Worm (Caenorhabditis elegans) whole organism, L1 larva: ENCODE data around the gene ehs-1.

Source experiments
- C04F5.9 ChIP-seq: sonication (generic microtip); optimal IDR thresholded peaks from 2 replicates; lab custom pipeline; 2016; ENCODE audit warnings: missing genetic modification characterization, missing compliant biosample characterization
- C34B4.2 ChIP-seq: sonication (generic microtip); optimal IDR thresholded peaks from 2 replicates; lab custom pipeline; 2017; ENCODE audit warnings: mild to moderate bottlenecking, missing genetic modification characterization, missing compliant biosample characterization
- Y116A8C.19 ChIP-seq: sonication (generic microtip); optimal IDR thresholded peaks from 2 replicates; lab custom pipeline; 2016; ENCODE audit warnings: missing compliant biosample characterization, missing genetic modification characterization, borderline replicate concordance
- aha-1 ChIP-seq: fragments of 150-350 bp; optimal IDR thresholded peaks from 2 replicates; lab custom pipeline; 2014; ENCODE audit warnings: missing biosample characterization, missing genetic modification characterization
- aly-2 ChIP-seq: fragments of 150-350 bp; optimal IDR thresholded peaks from 2 replicates; lab custom pipeline; 2014; ENCODE audit warnings: missing biosample characterization, missing genetic modification characterization
- ama-1 ChIP-seq: fragments of 150-350 bp; optimal IDR thresholded peaks from 2 replicates; lab custom pipeline; 2014
- ceh-63 ChIP-seq: fragments of 200-800 bp; sonication (Bioruptor generic); optimal IDR thresholded peaks from 2 replicates; lab custom pipeline; 2018; ENCODE audit warnings: mild to moderate bottlenecking, missing genetic modification characterization, missing compliant biosample characterization
- ceh-8 ChIP-seq: fragments of 200-800 bp; sonication (Bioruptor generic); optimal IDR thresholded peaks from 2 replicates; lab custom pipeline; 2018; ENCODE audit warnings: mild to moderate bottlenecking, missing genetic modification characterization, moderate library complexity, missing compliant biosample characterization
- ceh-82 ChIP-seq, 3 experiments: fragments of 150-350 bp in 1 of 3; sonication (generic microtip) in 2 of 3; optimal IDR thresholded peaks; 2 replicates each; lab custom pipeline; 2014 to 2017; ENCODE audit warnings: missing biosample characterization in 3 of 3, missing genetic modification characterization in 3 of 3
- ceh-88 ChIP-seq: fragments of 200-800 bp; sonication (Bioruptor generic); IDR thresholded peaks from 2 replicates; pipeline ENCODE4 v1.3.6; 2022; ENCODE audit warnings: missing genetic modification characterization, missing compliant biosample characterization
- ceh-90 ChIP-seq: sonication (generic microtip); optimal IDR thresholded peaks from 2 replicates; lab custom pipeline; 2016; ENCODE audit warnings: missing genetic modification characterization, missing compliant biosample characterization
- dpl-1 ChIP-seq, 3 experiments: fragments of 150-350 bp in 2 of 3; sonication (generic microtip) in 1 of 3; optimal IDR thresholded peaks; 2 replicates each; lab custom pipeline; 2014 to 2017; ENCODE audit warnings: missing biosample characterization in 3 of 3, missing genetic modification characterization in 3 of 3, missing genetic modification reagents in 3 of 3
- efl-3 ChIP-seq: fragments of 200-800 bp; sonication (Bioruptor generic); optimal IDR thresholded peaks from 2 replicates; lab custom pipeline; 2018; ENCODE audit warnings: mild to moderate bottlenecking, missing genetic modification characterization, missing compliant biosample characterization
- egl-13 ChIP-seq: sonication (generic microtip); optimal IDR thresholded peaks from 2 replicates; lab custom pipeline; 2016; ENCODE audit warnings: missing genotype, missing genetic modification reagents, missing genetic modification characterization, missing compliant biosample characterization
- elt-2 ChIP-seq: sonication (generic microtip); optimal IDR thresholded peaks from 2 replicates; lab custom pipeline; 2016; ENCODE audit warnings: missing genetic modification characterization, mild to moderate bottlenecking, inconsistent platforms, missing compliant biosample characterization, missing genetic modification reagents
- elt-3 ChIP-seq, 6 experiments: fragments of 150-350 bp in 1 of 6; sonication (generic microtip); optimal IDR thresholded peaks; 2 replicates each; lab custom pipeline; 2017 to 2018; ENCODE audit warnings: missing biosample characterization in 6 of 6, missing genetic modification characterization in 6 of 6, inconsistent platforms in 1 of 6
- fkh-4 ChIP-seq: sonication (generic microtip); optimal IDR thresholded peaks from 2 replicates; lab custom pipeline; 2016; ENCODE audit warnings: missing compliant biosample characterization, missing genetic modification characterization, borderline replicate concordance
- fkh-8 ChIP-seq: sonication (generic microtip); optimal IDR thresholded peaks from 2 replicates; lab custom pipeline; 2016; ENCODE audit warnings: mild to moderate bottlenecking, missing genetic modification characterization, missing compliant biosample characterization
- fos-1 ChIP-seq: fragments of 150-350 bp; optimal IDR thresholded peaks from 2 replicates; lab custom pipeline; 2014; ENCODE audit warnings: missing biosample characterization, missing genetic modification characterization
- irx-1 ChIP-seq: sonication (generic microtip); optimal IDR thresholded peaks from 2 replicates; lab custom pipeline; 2016; ENCODE audit warnings: missing genetic modification characterization, missing compliant biosample characterization
- jun-1 ChIP-seq: fragments of 150-350 bp; optimal IDR thresholded peaks from 2 replicates; lab custom pipeline; 2014; ENCODE audit warnings: missing biosample characterization, missing genetic modification reagents, missing genetic modification characterization
- lin-13 ChIP-seq: fragments of 150-350 bp; optimal IDR thresholded peaks from 2 replicates; lab custom pipeline; 2014; ENCODE audit warnings: missing biosample characterization, missing genetic modification reagents, missing genetic modification characterization
- lin-14 ChIP-seq: fragments of 200-800 bp; sonication (Bioruptor generic); optimal IDR thresholded peaks from 2 replicates; lab custom pipeline; 2018; ENCODE audit warnings: mild to moderate bottlenecking, missing genetic modification characterization, moderate library complexity, missing compliant biosample characterization
- lin-15B ChIP-seq: fragments of 150-350 bp; sonication (generic microtip); optimal IDR thresholded peaks from 3 replicates; lab custom pipeline; 2014; ENCODE audit warnings: missing biosample characterization, missing genetic modification characterization
- lin-35 ChIP-seq, 2 experiments: fragments of 150-350 bp; optimal IDR thresholded peaks; 2 replicates each; lab custom pipeline; 2014; ENCODE audit warnings: missing biosample characterization in 2 of 2, missing genetic modification characterization in 2 of 2, missing genetic modification reagents in 2 of 2
- lin-39 ChIP-seq: fragments of 150-350 bp; optimal IDR thresholded peaks from 2 replicates; lab custom pipeline; 2014; ENCODE audit warnings: missing biosample characterization, missing genetic modification reagents, missing genetic modification characterization
- mab-9 ChIP-seq: fragments of 200-800 bp; sonication (Bioruptor generic); IDR thresholded peaks from 2 replicates; pipeline ENCODE4 v1.3.6; 2022; ENCODE audit warnings: missing genetic modification reagents, missing genetic modification characterization, missing compliant biosample characterization
- mdl-1 ChIP-seq, 2 experiments: fragments of 150-350 bp; optimal IDR thresholded peaks; 2 replicates each; lab custom pipeline; 2014 to 2017; ENCODE audit warnings: missing biosample characterization in 2 of 2, missing genetic modification characterization in 2 of 2, inconsistent platforms in 1 of 2
- mep-1 ChIP-seq: fragments of 150-350 bp; optimal IDR thresholded peaks from 2 replicates; lab custom pipeline; 2014; ENCODE audit warnings: missing biosample characterization, missing genetic modification characterization
- nhr-11 ChIP-seq: fragments of 150-350 bp; optimal IDR thresholded peaks from 2 replicates; lab custom pipeline; 2014; ENCODE audit warnings: missing biosample characterization, missing genetic modification characterization
- nhr-12 ChIP-seq: sonication (generic microtip); optimal IDR thresholded peaks from 2 replicates; lab custom pipeline; 2017; ENCODE audit warnings: missing biosample characterization, missing genetic modification characterization
- nhr-28 ChIP-seq: fragments of 150-350 bp; optimal IDR thresholded peaks from 2 replicates; lab custom pipeline; 2014; ENCODE audit warnings: missing biosample characterization, missing genetic modification characterization
- nhr-71 ChIP-seq: sonication (generic microtip); optimal IDR thresholded peaks from 2 replicates; lab custom pipeline; 2016; ENCODE audit warnings: mild to moderate bottlenecking, missing genetic modification characterization, moderate library complexity, missing compliant biosample characterization
- nhr-77 ChIP-seq: fragments of 150-350 bp; optimal IDR thresholded peaks from 2 replicates; lab custom pipeline; 2014; ENCODE audit warnings: missing biosample characterization, missing genetic modification characterization
- nhr-84 ChIP-seq: sonication (generic microtip); optimal IDR thresholded peaks from 2 replicates; lab custom pipeline; 2017; ENCODE audit warnings: missing biosample characterization, missing genetic modification characterization
- nhr-85 ChIP-seq: sonication (generic microtip); peaks from one replicate; lab custom pipeline; 2016; ENCODE audit warnings: missing genetic modification characterization, inconsistent platforms, missing compliant biosample characterization
- pax-3 ChIP-seq: fragments of 200-800 bp; sonication (Bioruptor generic); optimal IDR thresholded peaks from 2 replicates; lab custom pipeline; 2018; ENCODE audit warnings: mild to moderate bottlenecking, missing genetic modification characterization, moderate library complexity, missing compliant biosample characterization
- skn-1 ChIP-seq: fragments of 150-350 bp; optimal IDR thresholded peaks from 2 replicates; lab custom pipeline; 2014; ENCODE audit warnings: missing biosample characterization, missing genetic modification characterization
- snpc-4 ChIP-seq: fragments of 150-350 bp; optimal IDR thresholded peaks from 2 replicates; lab custom pipeline; 2014; ENCODE audit warnings: missing biosample characterization, missing genetic modification characterization
- snu-23 ChIP-seq: sonication (generic microtip); optimal IDR thresholded peaks from 2 replicates; lab custom pipeline; 2016; ENCODE audit warnings: missing genetic modification characterization, missing compliant biosample characterization
- sox-4 ChIP-seq: sonication (generic microtip); optimal IDR thresholded peaks from 2 replicates; lab custom pipeline; 2016; ENCODE audit warnings: missing genetic modification characterization, missing compliant biosample characterization
- sptf-1 ChIP-seq: fragments of 150-350 bp; optimal IDR thresholded peaks from 2 replicates; lab custom pipeline; 2014; ENCODE audit warnings: missing biosample characterization, missing genetic modification characterization
- swsn-7 ChIP-seq: sonication (generic microtip); optimal IDR thresholded peaks from 2 replicates; lab custom pipeline; 2016; ENCODE audit warnings: missing genetic modification characterization, missing compliant biosample characterization
- tbx-2 ChIP-seq: sonication (generic microtip); optimal IDR thresholded peaks from 2 replicates; lab custom pipeline; 2016; ENCODE audit warnings: missing genetic modification characterization, missing compliant biosample characterization
- unc-62 ChIP-seq: fragments of 150-350 bp; optimal IDR thresholded peaks from 2 replicates; lab custom pipeline; 2014; ENCODE audit warnings: missing biosample characterization, missing genetic modification reagents, missing genetic modification characterization
- unc-86 ChIP-seq: sonication (generic microtip); optimal IDR thresholded peaks from 2 replicates; lab custom pipeline; 2016; ENCODE audit warnings: missing genetic modification characterization, missing compliant biosample characterization
- unc-98 ChIP-seq: fragments of 200-800 bp; sonication (Bioruptor generic); IDR thresholded peaks from 2 replicates; pipeline ENCODE4 v1.3.6; 2022; ENCODE audit warnings: missing genetic modification characterization, missing compliant biosample characterization
- zag-1 ChIP-seq: fragments of 150-350 bp; optimal IDR thresholded peaks from 2 replicates; lab custom pipeline; 2014; ENCODE audit warnings: missing biosample characterization, missing genetic modification characterization
- zip-4 ChIP-seq: fragments of 200-800 bp; sonication (Bioruptor generic); optimal IDR thresholded peaks from 2 replicates; lab custom pipeline; 2018; ENCODE audit warnings: mild to moderate bottlenecking, missing genetic modification characterization, moderate library complexity, missing compliant biosample characterization
- ztf-11 ChIP-seq, 2 experiments: sonication (generic microtip); optimal IDR thresholded peaks; 2 replicates each; lab custom pipeline; 2016 to 2017; ENCODE audit warnings: missing genetic modification characterization in 2 of 2, missing biosample characterization in 1 of 2, missing compliant biosample characterization in 1 of 2
- ztf-4 ChIP-seq: fragments of 150-350 bp; optimal IDR thresholded peaks from 2 replicates; lab custom pipeline; 2014; ENCODE audit warnings: missing biosample characterization, missing genetic modification characterization

The ehs-1 gene

ce11 chrII:5835146-5835545 is 14.6 kb downstream of the ehs-1 start:
- TF ChIP-seq elt-2 (tag; lab: Kevin White, UChicago) (no peak), nhr-11 (tag; lab: Kevin White, UChicago) (no peak), irx-1 (tag; lab: Kevin White, UChicago) (no peak), aha-1 (tag; lab: Kevin White, UChicago) (no peak), mab-9 (GFP tag; lab: Robert Waterston, UW) (no peak), ceh-8 (GFP tag; lab: Kevin White, UChicago) (no peak), fkh-4 (no peak), ceh-82 (tag; optimal IDR thresholded peaks at IDR 0.05; lab: Kevin White, UChicago) (no peak), pax-3 (tag; lab: Kevin White, UChicago) (no peak), jun-1 (tag; lab: Kevin White, UChicago) (no peak), nhr-28 (no peak)

DNA sequence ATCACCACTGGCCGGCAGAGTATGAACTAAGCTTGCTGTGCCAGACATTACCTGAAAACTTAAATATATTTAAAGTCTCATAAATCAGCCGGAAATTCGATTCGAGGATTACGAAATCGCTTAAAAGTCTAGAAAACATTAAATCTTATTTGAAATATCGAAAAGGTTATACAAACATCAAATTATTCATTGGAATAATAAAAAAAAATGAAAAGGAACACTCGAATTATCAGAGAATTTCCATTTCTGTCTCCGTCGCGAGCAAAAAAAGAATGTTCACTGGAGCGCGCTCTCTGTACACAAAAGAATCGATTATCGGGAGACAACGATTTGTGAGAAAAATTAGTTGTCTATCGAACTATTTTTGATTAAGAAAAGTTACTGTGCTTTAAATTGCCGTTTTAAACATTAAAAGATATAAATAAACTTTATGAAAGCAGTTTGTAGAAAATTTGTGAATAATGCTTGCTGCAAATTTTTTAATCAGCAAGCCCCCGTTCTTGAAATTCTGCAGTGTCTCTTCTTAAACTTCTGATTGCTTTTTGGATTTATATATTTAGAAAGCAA is 15.7 kb downstream of the ehs-1 start, which contains the start of gene fzo-1:
TSS of gene fzo-1 (minus strand) at position 51 of the 567 bp plus-strand sequence.
- no peak for TF ChIP-seq aha-1 (tag; lab: Kevin White, UChicago)
- TF ChIP-seq lin-14 (GFP tag; lab: Kevin White, UChicago), result peak; percentile 73
- TF ChIP-seq Y116A8C.19 (tag; lab: Kevin White, UChicago), result no peak
- TF ChIP-seq sptf-1, result no peak
- TF ChIP-seq lin-35 (GFP tag; optimal IDR thresholded peaks at IDR 0.05; lab: Kevin White, UChicago), result peak; percentile 38 to 55
- TF ChIP-seq fkh-8 (tag; lab: Kevin White, UChicago), result peak; percentile 52
- TF ChIP-seq snpc-4, result peak; percentile 20
- TF ChIP-seq nhr-77 (tag; lab: Kevin White, UChicago), result no peak
- no peak for TF ChIP-seq ztf-4 (tag; lab: Kevin White, UChicago)
- TF ChIP-seq zag-1 (tag; lab: Kevin White, UChicago), result no peak
- no peak for TF ChIP-seq jun-1 (tag; lab: Kevin White, UChicago)
- no peak for TF ChIP-seq nhr-11 (tag; lab: Kevin White, UChicago)
- TF ChIP-seq nhr-71 (tag; lab: Kevin White, UChicago), result peak; percentile 74
- peak; percentile 86 for TF ChIP-seq pax-3 (tag; lab: Kevin White, UChicago)
- TF ChIP-seq nhr-84 (tag; lab: Kevin White, UChicago), result no peak
- TF ChIP-seq C04F5.9, result peak; percentile 33
- TF ChIP-seq ceh-82 (tag; optimal IDR thresholded peaks at IDR 0.05; lab: Kevin White, UChicago), result no peak
- peak; percentile 27 for TF ChIP-seq skn-1 (tag; lab: Kevin White, UChicago)
- TF ChIP-seq mep-1 (tag; lab: Kevin White, UChicago), result no peak
- peak; percentile 56 for TF ChIP-seq nhr-85 (tag; lab: Kevin White, UChicago)
- peak in 1 of 2 experiments; percentile 64 for TF ChIP-seq ztf-11 (tag; optimal IDR thresholded peaks at IDR 0.05; lab: Kevin White, UChicago)
- no peak for TF ChIP-seq fos-1 (tag; lab: Kevin White, UChicago)
- TF ChIP-seq zip-4 (GFP tag; lab: Kevin White, UChicago), result no peak
- TF ChIP-seq unc-98 (GFP tag; lab: Robert Waterston, UW), result peak; percentile 92
- no peak for TF ChIP-seq aly-2
- peak; percentile 58 for TF ChIP-seq snu-23
- no peak for TF ChIP-seq unc-62 (GFP tag; lab: Kevin White, UChicago)
- peak; percentile 2 for TF ChIP-seq unc-86 (tag; lab: Kevin White, UChicago)
- no peak for TF ChIP-seq ama-1 (lab: Kevin White, UChicago)
- TF ChIP-seq lin-13 (GFP tag; lab: Kevin White, UChicago), result no peak
- peak; percentile 61 for TF ChIP-seq tbx-2 (tag; lab: Kevin White, UChicago)
- TF ChIP-seq egl-13 (tag; lab: Kevin White, UChicago), result peak; percentile 16
- no peak for TF ChIP-seq efl-3 (GFP tag; lab: Kevin White, UChicago)
- TF ChIP-seq elt-3 (tag; optimal IDR thresholded peaks at IDR 0.05; lab: Kevin White, UChicago), result no peak
- peak; percentile 71 for TF ChIP-seq sox-4 (tag; lab: Kevin White, UChicago)
- no peak for TF ChIP-seq nhr-12 (tag; lab: Kevin White, UChicago)
- TF ChIP-seq mdl-1 (tag; optimal IDR thresholded peaks at IDR 0.05; lab: Kevin White, UChicago), result no peak
- no peak for TF ChIP-seq lin-39
- peak; percentile 72 for TF ChIP-seq ceh-63 (GFP tag; lab: Kevin White, UChicago)
- TF ChIP-seq swsn-7 (tag; lab: Kevin White, UChicago), result peak; percentile 45
- no peak for TF ChIP-seq C34B4.2 (tag; lab: Kevin White, UChicago)
- TF ChIP-seq lin-15B (tag; lab: Kevin White, UChicago), result peak; percentile 15
- peak; percentile 13 to 35 (median 21) for TF ChIP-seq dpl-1 (GFP tag; optimal IDR thresholded peaks at IDR 0.05; lab: Kevin White, UChicago)
- peak; percentile 64 for TF ChIP-seq ceh-90 (tag; lab: Kevin White, UChicago)
- TF ChIP-seq ceh-88 (GFP tag; lab: Robert Waterston, UW), result peak; percentile 24; the same call in 1 of the 2 replicates
